Worm (Caenorhabditis elegans) whole organism, dauer: ENCODE results near the gene irld-12.
"Not testable (repeated sequence)": the region's sequence is repeated elsewhere in the genome, so short reads cannot be mapped to it uniquely, and the experiment has no call there.

Source experiments
- unc-62 ChIP-seq: sonication (generic microtip); optimal IDR thresholded peaks from 2 replicates; lab custom pipeline; 2017; ENCODE audit warnings: missing biosample characterization, missing genetic modification reagents, missing genetic modification characterization

Gene irld-12

DNA sequence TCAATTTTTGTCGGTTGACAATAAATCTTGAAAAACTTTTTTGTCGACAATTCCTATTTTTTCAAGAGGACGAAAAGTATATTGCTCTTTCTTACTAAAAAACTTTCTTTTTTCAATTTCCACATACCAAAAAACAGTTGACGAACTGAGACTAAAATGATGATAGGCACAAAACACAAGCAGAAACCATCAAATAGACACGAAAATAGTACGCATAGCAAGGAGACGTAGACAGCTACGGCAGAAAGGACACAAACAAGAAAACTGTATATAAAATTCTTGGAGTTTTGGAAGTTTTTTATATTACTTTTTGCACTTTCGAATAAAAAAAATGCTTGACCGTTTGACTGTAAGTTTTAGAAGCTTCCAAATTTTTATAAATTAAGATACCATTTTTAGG, 7.0 kb downstream of the irld-12 start, which contains the start of gene K12D9.1:
TSS of gene K12D9.1 (plus strand) at position 301 of the 400 bp plus-strand sequence.
- no peak for TF ChIP-seq unc-62 (GFP tag; lab: Kevin White, UChicago)

- no peak for TF ChIP-seq unc-62 (GFP tag; lab: Kevin White, UChicago)
Measured at ce11 chrV:3011394-3011793, 9.8 kb downstream of the irld-12 start, which contains the start of gene srw-135. Gene srw-135, minus strand, starts transcription at chrV:3011494.

DNA sequence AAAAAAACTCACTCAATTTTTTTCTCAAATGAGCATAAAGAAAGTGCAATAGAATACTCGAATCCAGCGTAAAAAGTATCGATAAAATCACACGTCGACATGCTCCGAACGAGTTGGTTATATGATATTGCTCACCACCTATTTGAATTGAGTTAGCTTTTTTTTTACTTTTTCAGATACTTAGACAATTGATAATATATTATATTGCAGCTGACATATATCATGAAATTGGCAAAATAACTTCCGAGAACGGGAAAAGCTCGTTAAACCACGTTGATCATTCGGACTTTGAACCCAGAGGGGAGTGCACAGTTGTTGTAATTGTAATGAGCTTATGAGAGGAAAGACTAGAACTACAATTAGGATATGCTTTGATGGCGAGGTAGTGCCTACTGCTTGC, 10.7 kb downstream of the irld-12 start, which contains the start of gene srw-136:
TSS of gene srw-136 (minus strand) at position 101 of the 400 bp plus-strand sequence.
- TF ChIP-seq unc-62 (GFP tag; lab: Kevin White, UChicago): no peak

ce11 chrV:3005964-3006363, 15.2 kb downstream of the irld-12 start, which contains the start of gene srw-112:
Gene srw-112, minus strand, starts transcription at chrV:3006064.
- no peak for TF ChIP-seq unc-62 (GFP tag; lab: Kevin White, UChicago)

- no peak for TF ChIP-seq unc-62 (GFP tag; lab: Kevin White, UChicago)
Measured at ce11 chrV:2999736-3000135, 21.5 kb downstream of the irld-12 start, which contains the start of gene srw-119. Gene srw-119, minus strand, starts transcription at chrV:2999836.

DNA sequence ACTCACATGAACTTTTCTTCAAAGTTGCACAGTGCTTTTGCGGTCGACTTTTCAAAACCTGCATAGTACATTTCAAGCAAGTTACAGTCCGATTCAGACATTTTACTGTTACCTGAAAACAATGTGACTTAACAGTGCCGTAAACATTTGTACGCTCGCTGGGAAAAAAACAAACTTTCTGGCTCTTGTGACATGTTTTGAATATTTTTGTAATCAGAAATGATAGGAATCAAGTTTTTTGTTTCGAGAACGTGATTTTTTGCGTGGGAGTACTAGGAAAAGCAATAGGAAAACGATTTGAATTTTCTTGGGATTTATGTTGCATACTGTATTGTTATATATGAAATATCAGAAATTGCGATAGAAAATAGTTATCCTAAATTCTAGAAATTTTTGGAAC, 25.1 kb downstream of the irld-12 start, which contains the start of gene srw-120:
TSS of gene srw-120 (minus strand) at position 101 of the 400 bp plus-strand sequence.
- no peak for TF ChIP-seq unc-62 (GFP tag; lab: Kevin White, UChicago)

DNA sequence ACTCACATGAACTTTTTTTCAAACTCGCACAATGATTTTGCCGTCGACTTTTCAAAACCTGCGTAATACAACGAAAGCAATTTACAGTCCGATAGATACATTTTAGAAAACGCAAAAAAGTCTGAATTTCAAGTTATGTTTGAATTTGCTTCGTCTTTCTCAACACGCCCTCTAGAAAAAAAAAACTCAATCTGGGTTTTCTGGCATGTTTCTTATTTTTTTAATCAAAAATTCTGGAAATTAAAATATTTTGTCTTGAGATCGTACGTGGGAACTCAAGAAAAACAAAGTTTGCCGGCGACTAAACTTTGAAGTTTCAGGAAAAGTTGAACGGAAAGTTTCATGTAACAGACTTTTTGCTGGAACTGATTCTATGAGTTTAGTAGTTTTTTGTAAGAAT, 27.4 kb downstream of the irld-12 start, which contains the start of gene srw-115:
TSS of gene srw-115 (minus strand) at position 101 of the 400 bp plus-strand sequence.
- TF ChIP-seq unc-62 (GFP tag; lab: Kevin White, UChicago): no peak

- no peak for TF ChIP-seq unc-62 (GFP tag; lab: Kevin White, UChicago)
Measured at ce11 chrV:2992060-2992459, 29.1 kb downstream of the irld-12 start.

DNA sequence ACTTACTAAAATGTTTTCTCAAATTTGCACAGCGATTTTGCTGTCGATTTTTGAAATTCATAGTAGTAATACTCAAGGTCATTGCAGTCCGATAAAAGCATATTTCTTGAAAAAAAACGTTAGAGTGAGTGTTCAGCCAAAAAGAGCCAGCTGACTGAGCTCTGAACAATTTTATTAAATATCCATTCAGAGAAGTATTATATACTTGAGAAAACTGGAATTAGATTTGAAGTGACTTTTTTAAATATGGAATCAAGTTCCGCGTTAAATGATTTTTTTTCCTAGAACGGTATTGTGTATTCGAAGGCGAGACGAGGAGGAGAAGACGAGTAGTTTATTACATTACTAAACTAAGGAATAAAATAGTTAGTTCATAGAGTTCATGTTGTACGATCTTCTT, 29.7 kb downstream of the irld-12 start, which contains the start of gene srw-121:
TSS of gene srw-121 (minus strand) at position 101 of the 400 bp plus-strand sequence.
- TF ChIP-seq unc-62 (GFP tag; lab: Kevin White, UChicago): no peak

- no peak for TF ChIP-seq unc-62 (GFP tag; lab: Kevin White, UChicago)
Measured at ce11 chrV:2987407-2987806, 33.8 kb downstream of the irld-12 start, which contains the start of gene srh-85. Gene srh-85, minus strand, starts transcription at chrV:2987507.

ce11 chrV:2985309-2985708, 35.9 kb downstream of the irld-12 start, which contains the start of gene srw-139:
Gene srw-139, minus strand, starts transcription at chrV:2985409.
- TF ChIP-seq unc-62 (GFP tag; lab: Kevin White, UChicago): no peak

DNA sequence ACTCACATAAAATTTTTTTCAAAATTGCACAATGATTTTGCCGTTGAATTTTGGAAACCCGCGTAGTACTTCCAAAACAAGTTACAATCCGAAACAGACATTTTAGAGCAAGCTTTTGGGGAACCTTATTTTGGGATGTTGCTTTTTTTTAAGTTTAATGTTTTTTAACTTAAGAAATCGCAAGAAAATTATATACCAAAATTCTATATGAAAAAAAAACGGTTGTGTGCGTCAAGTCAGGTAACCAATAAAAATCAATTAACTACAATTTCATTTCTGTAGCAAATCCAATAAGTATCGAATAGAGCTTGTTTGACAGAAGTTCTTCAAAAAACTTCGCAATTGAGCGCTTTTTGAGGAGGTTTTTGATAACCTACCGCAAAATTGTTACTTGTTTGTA, 37.9 kb downstream of the irld-12 start, which contains the start of gene srw-117:
TSS of gene srw-117 (minus strand) at position 101 of the 400 bp plus-strand sequence.
- TF ChIP-seq unc-62 (GFP tag; lab: Kevin White, UChicago): no peak

ce11 chrV:2979978-2980377, 41.2 kb downstream of the irld-12 start, which contains the start of gene srw-118:
Gene srw-118, minus strand, starts transcription at chrV:2980078.
- no peak for TF ChIP-seq unc-62 (GFP tag; lab: Kevin White, UChicago)

ce11 chrV:2976287-2976686, 44.9 kb downstream of the irld-12 start, which contains the start of gene srw-124:
Gene srw-124, plus strand, starts transcription at chrV:2976587.
- no peak for TF ChIP-seq unc-62 (GFP tag; lab: Kevin White, UChicago)

ce11 chrV:2975285-2975684, 45.9 kb downstream of the irld-12 start, which contains the start of gene srw-123:
Gene srw-123, minus strand, starts transcription at chrV:2975385.
- not testable (repeated sequence) for TF ChIP-seq unc-62 (GFP tag; lab: Kevin White, UChicago)

- no peak for TF ChIP-seq unc-62 (GFP tag; lab: Kevin White, UChicago)
Measured at ce11 chrV:2971307-2971999, 49.8 kb downstream of the irld-12 start, which contains the start of gene srw-129. Gene srw-129, plus strand, starts transcription at chrV:2971949.
